Worm (Caenorhabditis elegans) whole organism, late embryonic: Measurements from ENCODE around the gene acd-3.

Source experiments
- C08G9.2 ChIP-seq: sonication (generic microtip); optimal IDR thresholded peaks from 2 replicates; lab custom pipeline; 2016; ENCODE audit warnings: mild to moderate bottlenecking, missing genetic modification characterization, moderate library complexity, missing compliant biosample characterization
- C38D4.7 ChIP-seq: fragments of 200-800 bp; sonication (Bioruptor generic); optimal IDR thresholded peaks from 2 replicates; lab custom pipeline; 2018; ENCODE audit warnings: mild to moderate bottlenecking, missing genetic modification characterization, moderate library complexity, missing compliant biosample characterization
- K02D7.2 ChIP-seq: sonication (generic microtip); optimal IDR thresholded peaks from 2 replicates; lab custom pipeline; 2017; ENCODE audit warnings: mild to moderate bottlenecking, missing genetic modification characterization, missing compliant biosample characterization
- K09A11.1 ChIP-seq: sonication (generic microtip); optimal IDR thresholded peaks from 2 replicates; lab custom pipeline; 2017; ENCODE audit warnings: antibody characterized with exemption, mild to moderate bottlenecking, missing genetic modification characterization, missing compliant biosample characterization; ENCODE audit not compliant: insufficient read depth
- ahr-1 ChIP-seq: sonication (generic microtip); optimal IDR thresholded peaks from 2 replicates; lab custom pipeline; 2016; ENCODE audit warnings: missing genetic modification characterization, missing compliant biosample characterization
- ceh-14 ChIP-seq: sonication (generic microtip); optimal IDR thresholded peaks from 2 replicates; lab custom pipeline; 2016; ENCODE audit warnings: missing genotype, missing genetic modification characterization, missing compliant biosample characterization
- ceh-18 ChIP-seq: sonication (generic microtip); optimal IDR thresholded peaks from 2 replicates; lab custom pipeline; 2016; ENCODE audit warnings: missing genetic modification characterization, missing compliant biosample characterization
- ceh-19 ChIP-seq: fragments of 200-800 bp; sonication (Bioruptor generic); optimal IDR thresholded peaks from 2 replicates; lab custom pipeline; 2018; ENCODE audit warnings: mild to moderate bottlenecking, missing genetic modification characterization, missing compliant biosample characterization
- ceh-2 ChIP-seq: sonication (generic microtip); optimal IDR thresholded peaks from 2 replicates; lab custom pipeline; 2016; ENCODE audit warnings: missing genotype, missing genetic modification characterization, missing compliant biosample characterization
- ceh-22 ChIP-seq: sonication (generic microtip); optimal IDR thresholded peaks from 2 replicates; lab custom pipeline; 2017; ENCODE audit warnings: missing biosample characterization, missing genetic modification characterization
- ceh-30 ChIP-seq: fragments of 150-350 bp; optimal IDR thresholded peaks from 2 replicates; lab custom pipeline; 2014; ENCODE audit warnings: missing biosample characterization, missing genetic modification characterization
- ceh-31 ChIP-seq: sonication (generic microtip); optimal IDR thresholded peaks from 2 replicates; lab custom pipeline; 2016; ENCODE audit warnings: missing genetic modification characterization, missing compliant biosample characterization
- che-1 ChIP-seq: sonication (generic microtip); optimal IDR thresholded peaks from 2 replicates; lab custom pipeline; 2016; ENCODE audit warnings: mild to moderate bottlenecking, missing genetic modification characterization, missing compliant biosample characterization
- dmd-4 ChIP-seq: sonication (generic microtip); optimal IDR thresholded peaks from 2 replicates; lab custom pipeline; 2016; ENCODE audit warnings: borderline replicate concordance, missing genetic modification characterization, missing compliant biosample characterization
- dve-1 ChIP-seq: sonication (generic microtip); optimal IDR thresholded peaks from 2 replicates; lab custom pipeline; 2017; ENCODE audit warnings: antibody characterized with exemption, mild to moderate bottlenecking, missing genetic modification characterization, missing compliant biosample characterization
- elt-2 ChIP-seq: sonication (generic microtip); optimal IDR thresholded peaks from 2 replicates; lab custom pipeline; 2016; ENCODE audit warnings: missing genetic modification reagents, missing genetic modification characterization, missing compliant biosample characterization
- elt-4 ChIP-seq: sonication (generic microtip); optimal IDR thresholded peaks from 2 replicates; lab custom pipeline; 2016; ENCODE audit warnings: missing genetic modification characterization, missing compliant biosample characterization
- ets-4 ChIP-seq: sonication (generic microtip); optimal IDR thresholded peaks from 2 replicates; lab custom pipeline; 2016; ENCODE audit warnings: missing genetic modification characterization, missing compliant biosample characterization
- eyg-1 ChIP-seq: sonication (generic microtip); optimal IDR thresholded peaks from 2 replicates; lab custom pipeline; 2016; ENCODE audit warnings: missing genotype, missing genetic modification characterization, missing compliant biosample characterization
- fkh-10 ChIP-seq: fragments of 150-350 bp; optimal IDR thresholded peaks from 2 replicates; lab custom pipeline; 2014; ENCODE audit warnings: missing biosample characterization, missing genetic modification reagents, missing genetic modification characterization
- gmeb-2 ChIP-seq: sonication (generic microtip); optimal IDR thresholded peaks from 2 replicates; lab custom pipeline; 2016; ENCODE audit warnings: missing genetic modification characterization, inconsistent platforms, missing compliant biosample characterization
- hlh-15 ChIP-seq: sonication (generic microtip); optimal IDR thresholded peaks from 2 replicates; lab custom pipeline; 2016; ENCODE audit warnings: missing genetic modification characterization, missing compliant biosample characterization
- hlh-30 ChIP-seq: sonication (generic microtip); optimal IDR thresholded peaks from 2 replicates; lab custom pipeline; 2017; ENCODE audit warnings: antibody characterized with exemption, missing genetic modification characterization, missing compliant biosample characterization; ENCODE audit not compliant: insufficient read depth
- hlh-8 ChIP-seq: sonication (generic microtip); optimal IDR thresholded peaks from 2 replicates; lab custom pipeline; 2016; ENCODE audit warnings: missing genotype, missing genetic modification characterization, missing compliant biosample characterization
- lin-11 ChIP-seq: fragments of 200-800 bp; sonication (Bioruptor generic); optimal IDR thresholded peaks from 2 replicates; lab custom pipeline; 2018; ENCODE audit warnings: mild to moderate bottlenecking, missing genetic modification characterization, missing compliant biosample characterization
- madf-2 ChIP-seq: sonication (generic microtip); optimal IDR thresholded peaks from 2 replicates; lab custom pipeline; 2017; ENCODE audit warnings: missing genetic modification characterization, missing compliant biosample characterization
- nfya-1 ChIP-seq: sonication (generic microtip); optimal IDR thresholded peaks from 2 replicates; lab custom pipeline; 2017; ENCODE audit warnings: missing genetic modification characterization, mild to moderate bottlenecking, missing compliant biosample characterization, antibody characterized with exemption, moderate library complexity
- pag-3 ChIP-seq: sonication (generic microtip); optimal IDR thresholded peaks from 2 replicates; lab custom pipeline; 2016; ENCODE audit warnings: missing compliant biosample characterization, missing genetic modification characterization, borderline replicate concordance
- pha-4 ChIP-seq: fragments of 150-350 bp; optimal IDR thresholded peaks from 2 replicates; lab custom pipeline; 2018; ENCODE audit warnings: missing biosample characterization, missing genetic modification reagents, missing genetic modification characterization
- pqm-1 ChIP-seq: sonication (generic microtip); optimal IDR thresholded peaks from 2 replicates; lab custom pipeline; 2016; ENCODE audit warnings: missing genetic modification characterization, missing compliant biosample characterization
- pros-1 ChIP-seq: fragments of 150-350 bp; optimal IDR thresholded peaks from 2 replicates; lab custom pipeline; 2014; ENCODE audit warnings: missing biosample characterization, missing genetic modification reagents, missing genetic modification characterization
- rnt-1 ChIP-seq: sonication (generic microtip); optimal IDR thresholded peaks from 2 replicates; lab custom pipeline; 2016; ENCODE audit warnings: missing genetic modification characterization, missing compliant biosample characterization
- sdc-2 ChIP-seq: sonication (generic microtip); optimal IDR thresholded peaks from 2 replicates; lab custom pipeline; 2016; ENCODE audit warnings: missing genotype, missing genetic modification characterization, missing compliant biosample characterization
- sox-2 ChIP-seq: fragments of 200-800 bp; sonication (Bioruptor generic); IDR thresholded peaks from 2 replicates; pipeline ENCODE4 v1.3.6; 2022; ENCODE audit warnings: missing genetic modification reagents, missing genetic modification characterization, missing compliant biosample characterization
- sox-4 ChIP-seq: sonication (generic microtip); optimal IDR thresholded peaks from 2 replicates; lab custom pipeline; 2017; ENCODE audit warnings: mild to moderate bottlenecking, missing genetic modification characterization, inconsistent platforms, missing compliant biosample characterization
- tbx-2 ChIP-seq: sonication (generic microtip); optimal IDR thresholded peaks from 2 replicates; lab custom pipeline; 2016; ENCODE audit warnings: missing genetic modification characterization, missing compliant biosample characterization
- tbx-7 ChIP-seq: sonication (generic microtip); optimal IDR thresholded peaks from 2 replicates; lab custom pipeline; 2016; ENCODE audit warnings: missing genotype, missing genetic modification characterization, missing compliant biosample characterization
- unc-42 ChIP-seq: sonication (generic microtip); optimal IDR thresholded peaks from 2 replicates; lab custom pipeline; 2016; ENCODE audit warnings: missing genotype, missing genetic modification characterization, missing compliant biosample characterization
- unc-55 ChIP-seq: sonication (generic microtip); optimal IDR thresholded peaks from 2 replicates; lab custom pipeline; 2017; ENCODE audit warnings: missing biosample characterization, missing genetic modification reagents, missing genetic modification characterization
- unc-86 ChIP-seq: sonication (generic microtip); optimal IDR thresholded peaks from 2 replicates; lab custom pipeline; 2016; ENCODE audit warnings: missing genetic modification characterization, missing compliant biosample characterization
- zip-5 ChIP-seq: sonication (generic microtip); optimal IDR thresholded peaks from 2 replicates; lab custom pipeline; 2016; ENCODE audit warnings: missing genetic modification characterization, missing compliant biosample characterization

The acd-3 gene

ce11 chrX:14853712-14854217, 4.7 kb downstream of the acd-3 start, which contains the start of the genes C27C12.1 and C27C12.4 (continued):
- TF ChIP-seq ahr-1 (peak; percentile 39), gmeb-2 (no peak), eyg-1 (tag; lab: Kevin White, UChicago) (no peak), unc-42 (peak; percentile 90), unc-55 (peak; percentile 53), ceh-30 (tag; lab: Kevin White, UChicago) (peak; percentile 33), ceh-31 (tag; lab: Kevin White, UChicago) (peak; percentile 89), rnt-1 (tag; lab: Kevin White, UChicago) (peak; percentile 56), ceh-14 (peak; percentile 42), ceh-19 (no peak), che-1 (tag; lab: Kevin White, UChicago) (no peak), tbx-7 (tag; lab: Kevin White, UChicago) (peak; percentile 15), fkh-10 (GFP tag; lab: Kevin White, UChicago) (no peak), elt-2 (tag; lab: Kevin White, UChicago) (peak; percentile 53), pros-1 (tag; lab: Kevin White, UChicago) (peak; percentile 64), hlh-30 (tag; lab: Kevin White, UChicago) (peak; percentile 59), dve-1 (tag; lab: Kevin White, UChicago) (peak; percentile 43), ceh-2 (tag; lab: Kevin White, UChicago) (peak; percentile 85), sdc-2 (tag; lab: Kevin White, UChicago) (peak; percentile 76), ets-4 (tag; lab: Kevin White, UChicago) (peak; percentile 81), zip-5 (peak; percentile 39), nfya-1 (tag; lab: Kevin White, UChicago) (peak; percentile 66), lin-11 (tag; lab: Kevin White, UChicago) (no peak)
- TF ChIP-seq, all 69 proteins: peak for 29

DNA sequence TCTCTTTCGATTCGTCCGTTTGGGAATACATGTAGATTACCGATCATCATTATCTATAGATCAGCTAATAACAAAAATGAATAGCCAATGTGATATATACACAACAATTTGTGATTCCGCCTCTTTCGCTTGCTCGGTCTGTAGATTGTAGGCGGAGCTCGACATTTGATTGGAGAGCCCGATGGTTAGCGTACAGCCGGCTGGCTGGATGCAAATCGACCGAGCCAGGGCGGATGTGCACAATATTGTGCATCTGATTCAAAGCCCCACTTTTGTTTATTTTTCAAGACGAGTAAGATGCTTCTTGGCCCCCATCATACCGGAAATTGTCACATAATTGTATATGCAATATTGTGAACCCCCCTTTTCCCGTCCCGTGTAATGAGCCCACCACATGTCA, 12.7 kb downstream of the acd-3 start, which contains the start of gene dmd-4:
dmd-4 (minus strand) TSS at position 101 of the 400 bp plus-strand sequence.
- TF ChIP-seq dmd-4 (tag; lab: Kevin White, UChicago) (peak; percentile 82), ceh-2 (tag; lab: Kevin White, UChicago) (no peak)

DNA sequence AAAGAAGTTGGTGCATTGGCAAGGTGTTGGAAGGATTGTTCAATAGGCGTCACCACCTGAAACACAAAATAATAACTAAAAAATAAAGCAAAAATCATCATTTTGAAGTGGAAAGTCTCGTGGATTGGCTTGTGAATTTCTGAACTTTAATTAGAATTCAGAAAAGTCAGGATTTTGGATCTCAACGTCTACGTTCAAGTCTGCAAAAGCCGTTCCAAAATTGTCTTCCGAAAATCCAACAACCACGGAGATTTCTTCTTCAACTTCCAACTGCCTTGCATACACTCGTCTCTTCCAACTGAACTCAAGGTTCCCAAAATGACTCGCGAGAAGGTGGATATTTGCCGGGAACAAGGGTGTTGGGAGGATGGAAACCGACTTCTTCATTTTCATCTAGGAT, 16.7 kb downstream of the acd-3 start, which contains the start of gene C27C12.3:
C27C12.3 (minus strand) TSS at position 101 of the 400 bp plus-strand sequence.
- TF ChIP-seq pros-1 (tag; lab: Kevin White, UChicago) (no peak), pag-3 (tag; lab: Kevin White, UChicago) (no peak), dmd-4 (tag; lab: Kevin White, UChicago) (no peak), nfya-1 (tag; lab: Kevin White, UChicago) (no peak), lin-11 (tag; lab: Kevin White, UChicago) (no peak), hlh-8 (tag; lab: Kevin White, UChicago) (no peak), K02D7.2 (no peak), K09A11.1 (no peak), ceh-19 (no peak)

- TF ChIP-seq elt-4 (tag; lab: Kevin White, UChicago) (no peak), pqm-1 (tag; lab: Kevin White, UChicago) (no peak), K02D7.2 (no peak), tbx-2 (tag; lab: Kevin White, UChicago) (no peak), hlh-30 (tag; lab: Kevin White, UChicago) (no peak), ets-4 (tag; lab: Kevin White, UChicago) (no peak), eyg-1 (tag; lab: Kevin White, UChicago) (no peak), sdc-2 (tag; lab: Kevin White, UChicago) (no peak), dmd-4 (tag; lab: Kevin White, UChicago) (peak; percentile 54)
Observed at ce11 chrX:14868200-14868599, 19.1 kb downstream of the acd-3 start, which contains the start of gene F31F6.1. Gene F31F6.1 (minus strand): TSS chrX:14868300.

DNA sequence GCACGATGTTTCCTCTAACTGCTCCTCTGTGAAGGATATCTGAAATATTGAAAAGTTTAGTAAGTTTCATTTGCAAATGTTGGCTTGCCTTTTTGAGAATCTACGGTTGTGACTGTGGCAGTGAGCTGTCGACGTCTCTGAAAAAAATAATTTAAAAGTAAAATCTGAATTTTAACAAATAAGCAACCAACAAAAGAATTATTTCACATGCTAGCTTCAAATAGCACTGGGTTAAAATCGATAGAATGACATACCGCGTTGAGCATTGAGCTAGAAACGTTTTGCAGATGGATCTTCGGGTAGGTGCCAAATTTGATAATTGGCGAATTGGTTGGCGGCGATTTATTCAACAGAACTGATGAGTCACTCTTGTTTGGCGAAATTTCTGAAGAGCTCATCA, 22.7 kb downstream of the acd-3 start, which contains the start of gene F31F6.2:
F31F6.2 (minus strand) TSS at position 101 of the 400 bp plus-strand sequence.
- TF ChIP-seq rnt-1 (tag; lab: Kevin White, UChicago) (no peak), C08G9.2 (tag; lab: Kevin White, UChicago) (no peak), sox-4 (tag; lab: Kevin White, UChicago) (no peak), eyg-1 (tag; lab: Kevin White, UChicago) (no peak), tbx-7 (tag; lab: Kevin White, UChicago) (no peak), ceh-18 (tag; lab: Kevin White, UChicago) (no peak), madf-2 (tag; lab: Kevin White, UChicago) (no peak), sox-2 (GFP tag; lab: Robert Waterston, UW) (no peak), pqm-1 (tag; lab: Kevin White, UChicago) (no peak), unc-86 (no peak), hlh-15 (tag; lab: Kevin White, UChicago) (no peak), pha-4 (tag; lab: Kevin White, UChicago) (no peak), C38D4.7 (no peak), nfya-1 (tag; lab: Kevin White, UChicago) (no peak), ceh-22 (no peak), ets-4 (tag; lab: Kevin White, UChicago) (no peak), ceh-31 (tag; lab: Kevin White, UChicago) (no peak)
